Fruit fly (Drosophila melanogaster) S2 (cell line): ENCODE measurements around the gene CG4174.

ENCODE experiments used
- CG8478 ChIP-seq: fragments of >200 bp; optimal IDR thresholded peaks from 2 replicates; lab custom pipeline; 2018
- CTCF ChIP-seq, 2 experiments: fragments of >200 bp; optimal IDR thresholded peaks; 2 replicates each; lab custom pipeline; 2018

DNA sequence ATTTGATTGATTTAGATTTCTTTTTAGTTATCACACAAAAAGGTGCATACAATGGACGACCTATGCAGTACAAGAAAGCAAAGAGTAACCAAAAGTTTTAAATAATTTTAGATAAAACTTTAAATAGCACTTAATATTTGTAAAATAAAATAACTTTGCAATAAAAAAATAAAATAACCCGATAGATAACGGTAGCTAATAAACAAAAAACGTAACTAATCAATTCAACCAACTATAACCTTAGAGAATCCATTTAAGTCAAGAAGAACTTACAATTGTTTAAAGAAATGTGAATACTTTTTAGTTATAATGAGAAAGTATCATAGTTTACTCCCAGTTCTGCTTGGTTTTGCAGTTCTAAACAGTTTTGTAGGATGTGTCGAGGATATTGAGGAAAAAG is 8.4 kb downstream of the CG4174 start, which contains the start of gene CG32201:
- no peak for TF ChIP-seq CG8478
- TF ChIP-seq CTCF (optimal IDR thresholded peaks at IDR 0.05; lab: Kevin White, UChicago) = no peak
